Fruit fly (Drosophila melanogaster): ENCODE results near the gene CG31244.

CG31244 gene

dm6 chr3R:19393060-19393459, 5.3 kb downstream of the CG31244 start, which contains the start of gene CG3739:
Gene CG3739 (plus strand): TSS chr3R:19393360.
- no peak for TF ChIP-seq CG9948 (tag; optimal IDR thresholded peaks at IDR 0.05)
- TF ChIP-seq fd96Ca (GFP tag; IDR thresholded peaks at IDR 0.05): no peak
- no peak for TF ChIP-seq CG34367 (tag; optimal IDR thresholded peaks at IDR 0.05)
- TF ChIP-seq Ets98B (GFP tag; IDR thresholded peaks at IDR 0.05): no peak
- TF ChIP-seq CG14655 (GFP tag; optimal IDR thresholded peaks at IDR 0.05): no peak
- TF ChIP-seq EcR (GFP tag; optimal IDR thresholded peaks at IDR 0.05): no peak
- no peak for TF ChIP-seq CG4496 (GFP tag; IDR thresholded peaks at IDR 0.05)
- no peak for TF ChIP-seq CG8159 (tag; optimal IDR thresholded peaks at IDR 0.05)
- TF ChIP-seq CG8301 (tag; optimal IDR thresholded peaks at IDR 0.05): no peak
- TF ChIP-seq CG13204 (GFP tag; optimal IDR thresholded peaks at IDR 0.05): no peak
- TF ChIP-seq gl (tag; optimal IDR thresholded peaks at IDR 0.05): no peak
- TF ChIP-seq Snoo (tag; optimal IDR thresholded peaks at IDR 0.05): no peak
- TF ChIP-seq rn (GFP tag; IDR thresholded peaks at IDR 0.05): no peak
- TF ChIP-seq D1 (tag; optimal IDR thresholded peaks at IDR 0.05): no peak
- no peak for TF ChIP-seq CG17806 (tag; optimal IDR thresholded peaks at IDR 0.05)

DNA sequence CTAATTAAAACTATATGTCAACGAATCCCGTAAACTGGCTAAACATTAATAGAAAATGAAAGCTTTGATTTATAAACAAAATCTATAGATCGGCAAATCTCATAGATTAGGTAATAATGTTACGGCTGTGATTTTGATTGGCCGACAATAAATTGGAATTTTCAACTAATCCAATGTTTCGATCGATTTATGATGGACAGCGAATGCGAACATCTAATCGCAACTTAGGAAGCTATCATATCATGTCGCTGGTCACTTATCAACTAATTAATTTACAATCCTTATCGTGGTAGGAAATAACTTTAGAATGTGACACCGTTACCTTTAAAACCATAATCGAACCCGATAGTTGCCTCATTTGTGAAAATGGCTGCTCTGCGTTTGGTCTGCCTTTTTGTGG, 8.4 kb downstream of the CG31244 start, which contains the start of gene CG18493:
Gene CG18493, plus strand, starts transcription at position 352 of the 400 bp plus-strand sequence.
- TF ChIP-seq CG15710 (tag; optimal IDR thresholded peaks at IDR 0.05) (no peak), CG4496 (GFP tag; IDR thresholded peaks at IDR 0.05) (no peak), CG10348 (GFP tag; IDR thresholded peaks at IDR 0.05) (no peak), CG34367 (tag; optimal IDR thresholded peaks at IDR 0.05) (no peak)

DNA sequence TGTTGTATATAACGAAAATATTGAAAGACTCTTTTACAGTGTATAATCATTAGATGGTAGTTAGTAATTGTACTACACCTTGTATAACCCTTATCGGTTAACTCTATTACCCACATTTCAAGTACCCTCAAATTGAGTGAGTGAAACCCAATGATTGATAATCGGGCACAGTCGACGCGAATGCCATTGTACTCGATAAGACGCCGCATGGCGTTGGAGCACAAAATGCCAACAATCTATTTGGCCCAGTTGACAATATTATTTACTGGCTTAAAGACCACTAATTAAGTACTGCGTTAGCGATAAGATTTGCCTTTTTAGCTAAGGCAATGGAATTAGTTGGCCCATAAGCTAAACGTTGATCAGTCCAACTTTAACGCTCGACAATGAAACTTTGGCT, 10.8 kb downstream of the CG31244 start, which contains the start of gene CG3734:
Gene CG3734, plus strand, starts transcription at position 254 of the 400 bp plus-strand sequence.
- no peak for TF ChIP-seq CG9948 (tag; optimal IDR thresholded peaks at IDR 0.05)
- no peak for TF ChIP-seq CG12605 (GFP tag; IDR thresholded peaks at IDR 0.05)
- TF ChIP-seq CG34367 (tag; optimal IDR thresholded peaks at IDR 0.05): no peak
- no peak for TF ChIP-seq rn (GFP tag; IDR thresholded peaks at IDR 0.05)
- no peak for TF ChIP-seq CG4496 (GFP tag; IDR thresholded peaks at IDR 0.05)
- no peak for TF ChIP-seq CG15710 (tag; optimal IDR thresholded peaks at IDR 0.05)
- TF ChIP-seq D1 (tag; optimal IDR thresholded peaks at IDR 0.05): no peak

dm6 chr3R:19383298-19383697, 15.1 kb downstream of the CG31244 start:
- TF ChIP-seq Pif1A (GFP tag; optimal IDR thresholded peaks at IDR 0.05): peak; percentile 23
- TF ChIP-seq CG12605 (GFP tag; IDR thresholded peaks at IDR 0.05): no peak
- no peak for TF ChIP-seq CG10348 (GFP tag; IDR thresholded peaks at IDR 0.05)
- no peak for TF ChIP-seq Pif1B (GFP tag; optimal IDR thresholded peaks at IDR 0.05)
- TF ChIP-seq CG9948 (tag; optimal IDR thresholded peaks at IDR 0.05): no peak
- TF ChIP-seq EcR (GFP tag; optimal IDR thresholded peaks at IDR 0.05): no peak
- no peak for TF ChIP-seq CG34367 (tag; optimal IDR thresholded peaks at IDR 0.05)
- TF ChIP-seq Snoo (tag; optimal IDR thresholded peaks at IDR 0.05): no peak
- TF ChIP-seq Ets98B (GFP tag; IDR thresholded peaks at IDR 0.05): no peak
- TF ChIP-seq CG8159 (tag; optimal IDR thresholded peaks at IDR 0.05): peak; percentile 21
- TF ChIP-seq CG32121 (GFP tag; IDR thresholded peaks at IDR 0.05): no peak
- peak; percentile 71 for TF ChIP-seq CG14655 (GFP tag; optimal IDR thresholded peaks at IDR 0.05)
- no peak for TF ChIP-seq D1 (tag; optimal IDR thresholded peaks at IDR 0.05)

dm6 chr3R:19377125-19377524, 21.2 kb downstream of the CG31244 start, which contains the start of gene CG31245:
Gene CG31245 (minus strand): TSS chr3R:19377225.
- no peak for TF ChIP-seq CG13204 (GFP tag; optimal IDR thresholded peaks at IDR 0.05)
- no peak for TF ChIP-seq Pif1A (GFP tag; optimal IDR thresholded peaks at IDR 0.05)
- no peak for TF ChIP-seq CG8159 (tag; optimal IDR thresholded peaks at IDR 0.05)
- no peak for TF ChIP-seq D1 (tag; optimal IDR thresholded peaks at IDR 0.05)
- no peak for TF ChIP-seq Pif1B (GFP tag; optimal IDR thresholded peaks at IDR 0.05)

dm6 chr3R:19375923-19376322, 22.4 kb downstream of the CG31244 start, which contains the start of gene CG31404:
Gene CG31404 (minus strand): TSS chr3R:19376023.
- TF ChIP-seq CG9948 (tag; optimal IDR thresholded peaks at IDR 0.05): no peak
- TF ChIP-seq gl (tag; optimal IDR thresholded peaks at IDR 0.05): no peak
- no peak for TF ChIP-seq CG8159 (tag; optimal IDR thresholded peaks at IDR 0.05)
- no peak for TF ChIP-seq Ets98B (GFP tag; IDR thresholded peaks at IDR 0.05)
- TF ChIP-seq CG8301 (tag; optimal IDR thresholded peaks at IDR 0.05): no peak
- TF ChIP-seq CG17806 (tag; optimal IDR thresholded peaks at IDR 0.05): no peak
- TF ChIP-seq CG14655 (GFP tag; optimal IDR thresholded peaks at IDR 0.05): no peak
- TF ChIP-seq CG12605 (GFP tag; IDR thresholded peaks at IDR 0.05): no peak
- TF ChIP-seq CG10348 (GFP tag; IDR thresholded peaks at IDR 0.05): no peak
- no peak for TF ChIP-seq Pif1B (GFP tag; optimal IDR thresholded peaks at IDR 0.05)

DNA sequence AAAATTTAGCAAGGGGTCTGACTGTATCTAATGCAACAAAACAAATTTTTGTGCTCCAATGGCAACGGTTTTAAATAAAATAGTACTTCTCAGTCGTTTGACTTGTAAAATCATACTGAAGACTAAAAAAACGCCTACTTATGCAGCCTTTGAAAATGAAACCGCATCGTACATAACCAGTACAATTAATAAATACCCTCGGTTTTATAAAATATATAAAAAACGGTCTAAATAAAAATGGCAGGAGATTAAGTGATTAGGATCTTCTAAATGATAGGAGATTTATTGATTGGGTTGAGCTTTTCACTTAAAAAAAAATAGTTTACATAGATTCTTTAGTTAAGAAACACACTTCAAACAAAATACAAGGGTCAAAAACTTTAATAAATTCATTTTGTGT, 23.7 kb downstream of the CG31244 start, which contains the start of gene CG3581:
Gene CG3581, minus strand, starts transcription at position 101 of the 400 bp plus-strand sequence.
- TF ChIP-seq CG17806 (tag; optimal IDR thresholded peaks at IDR 0.05) (no peak), Snoo (tag; optimal IDR thresholded peaks at IDR 0.05) (no peak), CG15710 (tag; optimal IDR thresholded peaks at IDR 0.05) (no peak), Ets98B (GFP tag; IDR thresholded peaks at IDR 0.05) (no peak), Pif1A (GFP tag; optimal IDR thresholded peaks at IDR 0.05) (no peak), D1 (tag; optimal IDR thresholded peaks at IDR 0.05) (no peak), Pif1B (GFP tag; optimal IDR thresholded peaks at IDR 0.05) (no peak), CG12605 (GFP tag; IDR thresholded peaks at IDR 0.05) (no peak), gl (tag; optimal IDR thresholded peaks at IDR 0.05) (no peak), CG14655 (GFP tag; optimal IDR thresholded peaks at IDR 0.05) (no peak), EcR (GFP tag; optimal IDR thresholded peaks at IDR 0.05) (no peak)
